Worm (Caenorhabditis elegans) whole organism, dauer: Measurements from ENCODE around the gene T16H12.13.
"Not testable (repeated sequence)": the region's sequence is repeated elsewhere in the genome, so short reads cannot be mapped to it uniquely, and the experiment has no call there.

ENCODE experiments used
- unc-62 ChIP-seq: sonication (generic microtip); optimal IDR thresholded peaks from 2 replicates; lab custom pipeline; 2017; ENCODE audit warnings: missing biosample characterization, missing genetic modification reagents, missing genetic modification characterization

T16H12.13 gene

ce11 chrIII:10085103-10085502, at the start of gene T16H12.13:
TSS of gene T16H12.13 (plus strand) at chrIII:10085403.
- TF ChIP-seq unc-62 (GFP tag; lab: Kevin White, UChicago): no peak

ce11 chrIII:10035783-10036182, 49.4 kb upstream of the T16H12.13 start, which contains the start of gene xbx-3:
TSS of gene xbx-3 (plus strand) at chrIII:10035945.
- no peak for TF ChIP-seq unc-62 (GFP tag; lab: Kevin White, UChicago)

- no peak for TF ChIP-seq unc-62 (GFP tag; lab: Kevin White, UChicago)
Measured at ce11 chrIII:10037150-10037549, 48.1 kb upstream of the T16H12.13 start, which contains the start of gene M04D8.7. TSS of gene M04D8.7 (plus strand) at chrIII:10037450.

ce11 chrIII:10040013-10040412, 45.2 kb upstream of the T16H12.13 start, which contains the start of gene T16G12.7:
TSS of gene T16G12.7 (minus strand) at chrIII:10040113.
- TF ChIP-seq unc-62 (GFP tag; lab: Kevin White, UChicago): no peak

- TF ChIP-seq unc-62 (GFP tag; lab: Kevin White, UChicago): no peak
Measured at ce11 chrIII:10049682-10050081, 35.5 kb upstream of the T16H12.13 start, which contains the start of gene T16G12.1. TSS of gene T16G12.1 (minus strand) at chrIII:10049857.

ce11 chrIII:10050321-10050720, 34.9 kb upstream of the T16H12.13 start, which contains the start of gene T16G12.3:
TSS of gene T16G12.3 (plus strand) at chrIII:10050621.
- not testable (repeated sequence) for TF ChIP-seq unc-62 (GFP tag; lab: Kevin White, UChicago)

ce11 chrIII:10053312-10053711, 31.9 kb upstream of the T16H12.13 start, which contains the start of gene T16G12.12:
TSS of gene T16G12.12 (plus strand) at chrIII:10053612.
- not testable (repeated sequence) for TF ChIP-seq unc-62 (GFP tag; lab: Kevin White, UChicago)

- TF ChIP-seq unc-62 (GFP tag; lab: Kevin White, UChicago): no peak
Measured at ce11 chrIII:10056033-10056432, 29.2 kb upstream of the T16H12.13 start, which contains the start of gene T16G12.10. TSS of gene T16G12.10 (minus strand) at chrIII:10056133.

- TF ChIP-seq unc-62 (GFP tag; lab: Kevin White, UChicago): no peak
Measured at ce11 chrIII:10057518-10057917, 27.7 kb upstream of the T16H12.13 start, which contains the start of gene T16G12.4. TSS of gene T16G12.4 (plus strand) at chrIII:10057818.

- no peak for TF ChIP-seq unc-62 (GFP tag; lab: Kevin White, UChicago)
Measured at ce11 chrIII:10059002-10059401, 26.2 kb upstream of the T16H12.13 start, which contains the start of gene T16G12.8. TSS of gene T16G12.8 (plus strand) at chrIII:10059302.

- TF ChIP-seq unc-62 (GFP tag; lab: Kevin White, UChicago): no peak
Measured at ce11 chrIII:10060573-10060972, 24.6 kb upstream of the T16H12.13 start, which contains the start of gene T16G12.13. TSS of gene T16G12.13 (plus strand) at chrIII:10060865.

ce11 chrIII:10064140-10064539, 21.1 kb upstream of the T16H12.13 start, which contains the start of gene ekl-6:
TSS of gene ekl-6 (plus strand) at chrIII:10064404.
- no peak for TF ChIP-seq unc-62 (GFP tag; lab: Kevin White, UChicago)

ce11 chrIII:10069278-10069677, 15.9 kb upstream of the T16H12.13 start, which contains the start of gene T16G12.6:
TSS of gene T16G12.6 (plus strand) at chrIII:10069578.
- TF ChIP-seq unc-62 (GFP tag; lab: Kevin White, UChicago): no peak

ce11 chrIII:10076042-10076441, 9.2 kb upstream of the T16H12.13 start:
- no peak for TF ChIP-seq unc-62 (GFP tag; lab: Kevin White, UChicago)

ce11 chrIII:10078151-10078550, 7.1 kb upstream of the T16H12.13 start, which contains the start of gene T16G12.9:
TSS of gene T16G12.9 (minus strand) at chrIII:10078251.
- no peak for TF ChIP-seq unc-62 (GFP tag; lab: Kevin White, UChicago)

ce11 chrIII:10078784-10079183, 6.4 kb upstream of the T16H12.13 start:
- TF ChIP-seq unc-62 (GFP tag; lab: Kevin White, UChicago): no peak

- no peak for TF ChIP-seq unc-62 (GFP tag; lab: Kevin White, UChicago)
Measured at ce11 chrIII:10083242-10083641, 2.0 kb upstream of the T16H12.13 start, which contains the start of gene T16H12.3. TSS of gene T16H12.3 (minus strand) at chrIII:10083292.
